Worm (Caenorhabditis elegans) whole organism, midembryonic: ENCODE measurements around the gene asp-12.

Experiments
- T22C8.4 ChIP-seq: fragments of 200-800 bp; sonication (Bioruptor generic); IDR thresholded peaks from 2 replicates; pipeline ENCODE4 v1.3.6; 2022; ENCODE audit warnings: missing genetic modification characterization, missing compliant biosample characterization
- cog-1 ChIP-seq: sonication (generic microtip); optimal IDR thresholded peaks from 2 replicates; lab custom pipeline; 2016; ENCODE audit warnings: missing genetic modification characterization, missing compliant biosample characterization
- flt-1 ChIP-seq: fragments of 200-800 bp; sonication (Bioruptor generic); IDR thresholded peaks from 2 replicates; pipeline ENCODE4 v1.3.6; 2022; ENCODE audit warnings: missing genetic modification characterization, missing compliant biosample characterization
- klf-2 ChIP-seq: fragments of 200-800 bp; sonication (Bioruptor generic); conservative IDR thresholded peaks from 2 replicates; pipeline ENCODE4 v1.3.6; 2022; ENCODE audit warnings: missing genetic modification reagents, missing genetic modification characterization, missing compliant biosample characterization
- med-1 ChIP-seq: sonication (generic microtip); optimal IDR thresholded peaks from 2 replicates; lab custom pipeline; 2017; ENCODE audit warnings: missing genetic modification characterization, mild to moderate bottlenecking, missing compliant biosample characterization, antibody characterized with exemption, missing genetic modification reagents; ENCODE audit not compliant: insufficient read depth
- ref-1 ChIP-seq: fragments of 200-800 bp; sonication (Bioruptor generic); conservative IDR thresholded peaks from 2 replicates; pipeline ENCODE4 v1.3.6; 2022; ENCODE audit warnings: missing genetic modification reagents, missing genetic modification characterization, missing compliant biosample characterization
- tab-1 ChIP-seq: fragments of 200-800 bp; sonication (Bioruptor generic); IDR thresholded peaks from 2 replicates; pipeline ENCODE4 v1.3.6; 2022; ENCODE audit warnings: missing genetic modification characterization, missing compliant biosample characterization
- ztf-23 ChIP-seq: fragments of 200-800 bp; sonication (Bioruptor generic); IDR thresholded peaks from 2 replicates; pipeline ENCODE4 v1.3.6; 2022; ENCODE audit warnings: missing genetic modification reagents, missing genetic modification characterization, missing compliant biosample characterization
- ztf-29 ChIP-seq: fragments of 200-800 bp; sonication (Bioruptor generic); IDR thresholded peaks from 2 replicates; pipeline ENCODE4 v1.3.6; 2022; ENCODE audit warnings: missing genetic modification reagents, missing genetic modification characterization, missing compliant biosample characterization

DNA sequence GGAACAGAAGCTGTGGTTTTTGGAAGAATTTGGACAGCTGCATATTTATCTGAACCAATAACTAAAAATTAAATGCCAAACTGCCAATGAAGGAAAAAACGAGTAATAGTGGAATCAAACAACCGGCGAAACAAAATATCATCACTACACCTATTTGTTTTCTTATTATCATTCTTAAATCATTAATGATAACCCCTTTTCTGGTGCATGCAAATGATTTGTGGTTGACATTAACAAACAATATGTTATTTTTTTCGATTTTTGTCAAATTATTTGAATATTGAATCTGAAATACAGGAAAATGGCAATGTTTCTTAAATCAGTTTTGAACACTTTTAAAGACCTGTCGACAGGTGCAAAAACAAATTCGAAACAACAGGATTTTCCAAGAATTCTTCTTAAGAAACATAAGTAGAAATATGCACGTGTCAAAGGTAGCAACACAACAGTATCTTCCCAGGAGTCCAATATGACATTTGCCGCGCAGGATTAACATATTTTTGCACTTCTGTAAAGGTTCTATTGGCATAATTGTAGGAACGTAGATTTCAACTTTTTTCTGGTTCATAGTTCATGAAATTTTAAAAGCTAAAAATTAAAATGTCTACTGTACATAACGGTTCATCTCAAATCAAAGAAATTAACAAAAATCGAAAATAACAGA is 30.3 kb downstream of the asp-12 start, which contains the start of gene W02D7.5:
- TF ChIP-seq ref-1 (GFP tag; lab: Robert Waterston, UW) (no peak), ztf-29 (GFP tag; lab: Robert Waterston, UW) (no peak), med-1 (GFP tag; lab: Kevin White, UChicago) (no peak), klf-2 (GFP tag; lab: Robert Waterston, UW) (no peak), tab-1 (GFP tag; lab: Robert Waterston, UW) (no peak), ztf-23 (no peak), cog-1 (tag; lab: Kevin White, UChicago) (no peak), T22C8.4 (GFP tag; lab: Robert Waterston, UW) (no peak), flt-1 (no peak)
